Fruit fly (Drosophila melanogaster) whole organism, embryonic: ENCODE results near the gene CG13482.

Experiments
- Blimp-1 ChIP-seq: fragments of 200-800 bp; sonication (Bioruptor generic); optimal IDR thresholded peaks from 3 replicates; lab custom pipeline; 2018; ENCODE audit warnings: missing biosample characterization, missing genetic modification characterization, mild to moderate bottlenecking, moderate library complexity, missing genetic modification reagents
- CG11504 ChIP-seq: fragments of 200-800 bp; sonication (Bioruptor generic); optimal IDR thresholded peaks from 3 replicates; lab custom pipeline; 2019; ENCODE audit warnings: missing biosample characterization, mild to moderate bottlenecking, missing genetic modification characterization, moderate library complexity
- CG12299 ChIP-seq: fragments of 200-800 bp; sonication (Bioruptor generic); optimal IDR thresholded peaks from 2 replicates; lab custom pipeline; 2018; ENCODE audit warnings: missing biosample characterization, mild to moderate bottlenecking, missing genetic modification characterization
- CG14860 ChIP-seq: fragments of 200-800 bp; sonication (Bioruptor generic); IDR thresholded peaks from 3 replicates; pipeline ENCODE4 v1.3.6; 2022; ENCODE audit warnings: missing biosample characterization, missing genetic modification characterization; ENCODE audit not compliant: partially characterized antibody
- CG17328 ChIP-seq: fragments of 200-800 bp; sonication (Bioruptor generic); IDR thresholded peaks from 2 replicates; pipeline ENCODE4 v1.3.6; 2022; ENCODE audit warnings: missing biosample characterization, missing genetic modification characterization
- CG1792 ChIP-seq: fragments of 200-800 bp; sonication (Bioruptor generic); optimal IDR thresholded peaks from 2 replicates; lab custom pipeline; 2016; ENCODE audit warnings: missing biosample characterization, missing genetic modification characterization
- CG18262 ChIP-seq: fragments of 200-800 bp; optimal IDR thresholded peaks from 3 replicates; lab custom pipeline; 2019; ENCODE audit warnings: missing biosample characterization, mild to moderate bottlenecking, missing genetic modification characterization, moderate library complexity
- CG18764 ChIP-seq: fragments of 200-800 bp; sonication (Bioruptor generic); optimal IDR thresholded peaks from 3 replicates; lab custom pipeline; 2016; ENCODE audit warnings: missing biosample characterization, missing genetic modification characterization
- CG33557 ChIP-seq: fragments of 200-800 bp; sonication (Bioruptor generic); optimal IDR thresholded peaks from 2 replicates; lab custom pipeline; 2019; ENCODE audit warnings: missing biosample characterization, mild to moderate bottlenecking, missing genetic modification characterization, moderate library complexity
- CG3726 ChIP-seq: fragments of 200-800 bp; sonication (Bioruptor generic); IDR thresholded peaks from 3 replicates; pipeline ENCODE4, ENCODE4 v1.3.6; 2022; ENCODE audit warnings: missing biosample characterization, missing genetic modification characterization
- CG4328 ChIP-seq: fragments of 200-800 bp; sonication (Bioruptor generic); optimal IDR thresholded peaks from 3 replicates; lab custom pipeline; 2017; ENCODE audit warnings: missing biosample characterization, missing genetic modification reagents, missing genetic modification characterization
- CG6175 ChIP-seq: fragments of 200-800 bp; sonication (Bioruptor generic); IDR thresholded peaks from 3 replicates; pipeline ENCODE4 v1.3.6; 2022; ENCODE audit warnings: missing biosample characterization, missing genetic modification characterization
- CG6683 ChIP-seq: fragments of 200-800 bp; sonication (Bioruptor generic); optimal IDR thresholded peaks from 2 replicates; lab custom pipeline; 2017; ENCODE audit warnings: missing biosample characterization, mild to moderate bottlenecking, missing genetic modification characterization, missing genetic modification reagents
- CG7745 ChIP-seq: fragments of 200-800 bp; sonication (Bioruptor generic); optimal IDR thresholded peaks from 2 replicates; lab custom pipeline; 2018; ENCODE audit warnings: missing biosample characterization, mild to moderate bottlenecking, missing genetic modification characterization, moderate library complexity
- CG7786 ChIP-seq: fragments of 200-800 bp; sonication (Bioruptor generic); optimal IDR thresholded peaks from 2 replicates; lab custom pipeline; 2016; ENCODE audit warnings: missing biosample characterization, missing genetic modification characterization
- CG8478 ChIP-seq: fragments of >200 bp; optimal IDR thresholded peaks from 2 replicates; lab custom pipeline; 2018
- CG9437 ChIP-seq: fragments of 200-800 bp; sonication (Bioruptor generic); optimal IDR thresholded peaks from 2 replicates; lab custom pipeline; 2018; ENCODE audit warnings: missing biosample characterization, mild to moderate bottlenecking, missing genetic modification characterization
- CTCF ChIP-seq: fragments of 200-800 bp; sonication (Bioruptor generic); optimal IDR thresholded peaks from 2 replicates; lab custom pipeline; 2017; ENCODE audit warnings: missing biosample characterization, mild to moderate bottlenecking, missing genetic modification characterization, moderate library complexity
- CrebB ChIP-seq: fragments of 200-800 bp; sonication (Bioruptor generic); optimal IDR thresholded peaks from 3 replicates; lab custom pipeline; 2018; ENCODE audit warnings: missing biosample characterization, mild to moderate bottlenecking, missing genetic modification characterization
- Dfd ChIP-seq, 2 experiments: fragments of >200 bp; optimal IDR thresholded peaks; 2 replicates each; lab custom pipeline; 2017; ENCODE audit warnings: missing biosample characterization in 2 of 2, missing genetic modification characterization in 2 of 2
- Dip3 ChIP-seq: fragments of 200-800 bp; sonication (Bioruptor generic); optimal IDR thresholded peaks from 3 replicates; lab custom pipeline; 2016; ENCODE audit warnings: missing biosample characterization, missing genetic modification characterization
- ERR ChIP-seq: fragments of 200-800 bp; sonication (Bioruptor generic); optimal IDR thresholded peaks from 2 replicates; lab custom pipeline; 2016; ENCODE audit warnings: missing biosample characterization, missing genetic modification characterization
- Ets97D ChIP-seq: fragments of 200-800 bp; sonication (Bioruptor generic); optimal IDR thresholded peaks from 3 replicates; lab custom pipeline; 2016; ENCODE audit warnings: missing biosample characterization, missing genetic modification characterization
- Gsc ChIP-seq: fragments of 200-800 bp; sonication (Bioruptor generic); IDR thresholded peaks from 2 replicates; pipeline ENCODE4 v1.3.6; 2022; ENCODE audit warnings: missing biosample characterization, missing genetic modification characterization
- MTF-1 ChIP-seq: fragments of 200-800 bp; sonication (Bioruptor generic); optimal IDR thresholded peaks from 2 replicates; lab custom pipeline; 2018; ENCODE audit warnings: missing biosample characterization, mild to moderate bottlenecking, missing genetic modification characterization, borderline replicate concordance
- Max ChIP-seq: fragments of 200-800 bp; sonication (Bioruptor generic); optimal IDR thresholded peaks from 2 replicates; lab custom pipeline; 2016; ENCODE audit warnings: missing biosample characterization, mild to moderate bottlenecking, missing genetic modification characterization
- NC2α ChIP-seq: fragments of 200-800 bp; sonication (Bioruptor generic); optimal IDR thresholded peaks from 2 replicates; lab custom pipeline; 2016; ENCODE audit warnings: missing biosample characterization, missing genetic modification characterization
- NC2β ChIP-seq: fragments of 200-800 bp; sonication (Bioruptor generic); optimal IDR thresholded peaks from 2 replicates; lab custom pipeline; 2016; ENCODE audit warnings: missing biosample characterization, missing genetic modification characterization
- Ptx1 ChIP-seq: fragments of 200-800 bp; sonication (Bioruptor generic); IDR thresholded peaks from 2 replicates; pipeline ENCODE4 v1.3.6; 2022; ENCODE audit warnings: missing biosample characterization, missing genetic modification characterization
- Rx ChIP-seq: fragments of 200-800 bp; sonication (Bioruptor generic); IDR thresholded peaks from 2 replicates; pipeline ENCODE4 v1.3.6; 2022; ENCODE audit warnings: missing biosample characterization, missing genetic modification characterization
- Sox100B ChIP-seq: fragments of 200-800 bp; sonication (Bioruptor generic); optimal IDR thresholded peaks from 3 replicates; lab custom pipeline; 2018; ENCODE audit warnings: missing biosample characterization, mild to moderate bottlenecking, missing genetic modification characterization
- Sry-δ ChIP-seq: fragments of 200-800 bp; sonication (Bioruptor generic); optimal IDR thresholded peaks from 2 replicates; lab custom pipeline; 2016; ENCODE audit warnings: missing biosample characterization, missing genetic modification characterization
- ase ChIP-seq: fragments of 200-800 bp; sonication (Bioruptor generic); IDR thresholded peaks from 3 replicates; pipeline ENCODE4 v1.3.6; 2022; ENCODE audit warnings: missing biosample characterization, missing genetic modification characterization
- bbx ChIP-seq: fragments of 200-800 bp; sonication (Bioruptor generic); IDR thresholded peaks from 2 replicates; pipeline ENCODE4 v1.3.6; 2022; ENCODE audit warnings: missing biosample characterization, missing genetic modification characterization; ENCODE audit not compliant: partially characterized antibody
- cad ChIP-seq: fragments of >200 bp; optimal IDR thresholded peaks from 2 replicates; lab custom pipeline; 2017; ENCODE audit warnings: missing biosample characterization, missing genetic modification characterization
- chif ChIP-seq, 2 experiments: fragments of 200-800 bp; sonication (Bioruptor generic); optimal IDR thresholded peaks; 3 replicates each; lab custom pipeline; 2016; ENCODE audit warnings: missing biosample characterization in 2 of 2, missing genetic modification characterization in 2 of 2
- chinmo ChIP-seq: fragments of 200-800 bp; sonication (Bioruptor generic); IDR thresholded peaks from 4 replicates; pipeline ENCODE4 v1.3.6; 2022; ENCODE audit warnings: missing biosample characterization, missing genetic modification characterization; ENCODE audit not compliant: partially characterized antibody
- dimm ChIP-seq: fragments of 200-800 bp; sonication (Bioruptor generic); IDR thresholded peaks from 2 replicates; pipeline ENCODE4 v1.3.6; 2022; ENCODE audit warnings: missing biosample characterization, missing genetic modification characterization
- dm ChIP-seq: fragments of 200-800 bp; sonication (Bioruptor generic); optimal IDR thresholded peaks from 3 replicates; lab custom pipeline; 2016; ENCODE audit warnings: missing biosample characterization, missing genetic modification characterization
- dpn ChIP-seq, 2 experiments: fragments of 200-800 bp; sonication (Bioruptor generic); optimal IDR thresholded peaks; 3 replicates each; lab custom pipeline; 2016; ENCODE audit warnings: missing biosample characterization in 2 of 2, missing genetic modification characterization in 2 of 2
- eve ChIP-seq, 2 experiments: fragments of >200 bp; optimal IDR thresholded peaks; 2 replicates each; lab custom pipeline; 2017; ENCODE audit warnings: missing biosample characterization in 2 of 2, missing genetic modification characterization in 2 of 2
- exex ChIP-seq: fragments of 200-800 bp; sonication (Bioruptor generic); optimal IDR thresholded peaks from 4 replicates; lab custom pipeline; 2018; ENCODE audit warnings: missing biosample characterization, mild to moderate bottlenecking, missing genetic modification characterization, moderate library complexity
- nmo ChIP-seq: fragments of 200-800 bp; sonication (Bioruptor generic); optimal IDR thresholded peaks from 2 replicates; lab custom pipeline; 2018; ENCODE audit warnings: missing biosample characterization, mild to moderate bottlenecking, missing genetic modification characterization, moderate library complexity
- nom ChIP-seq: fragments of 200-800 bp; sonication (Bioruptor generic); optimal IDR thresholded peaks from 2 replicates; lab custom pipeline; 2017; ENCODE audit warnings: missing biosample characterization, missing genetic modification characterization, mild to moderate bottlenecking, moderate library complexity, missing genetic modification reagents
- oc ChIP-seq: fragments of 200-800 bp; sonication (Bioruptor generic); optimal IDR thresholded peaks from 2 replicates; lab custom pipeline; 2018; ENCODE audit warnings: missing biosample characterization, mild to moderate bottlenecking, missing genetic modification characterization, moderate library complexity
- pros ChIP-seq: fragments of 200-800 bp; sonication (Bioruptor generic); optimal IDR thresholded peaks from 3 replicates; lab custom pipeline; 2019; ENCODE audit warnings: missing biosample characterization, mild to moderate bottlenecking, missing genetic modification characterization, moderate library complexity
- row ChIP-seq: fragments of 200-800 bp; sonication (Bioruptor generic); IDR thresholded peaks from 3 replicates; pipeline ENCODE4 v1.3.6; 2022; ENCODE audit warnings: missing biosample characterization, missing genetic modification characterization
- sens ChIP-seq: fragments of 200-800 bp; sonication (Bioruptor generic); peaks from one replicate; lab custom pipeline; 2016; ENCODE audit warnings: missing biosample characterization, missing genetic modification characterization
- sna ChIP-seq: fragments of 200-800 bp; sonication (Bioruptor generic); IDR thresholded peaks from 2 replicates; pipeline ENCODE4 v1.3.6; 2022; ENCODE audit warnings: missing biosample characterization, missing genetic modification characterization; ENCODE audit not compliant: partially characterized antibody
- stc ChIP-seq: fragments of 200-800 bp; sonication (Bioruptor generic); IDR thresholded peaks from 2 replicates; pipeline ENCODE4 v1.3.6; 2022; ENCODE audit warnings: missing biosample characterization, missing genetic modification characterization
- unc-4 ChIP-seq: fragments of 200-800 bp; sonication (Bioruptor generic); IDR thresholded peaks from 2 replicates; pipeline ENCODE4 v1.3.6; 2022; ENCODE audit warnings: missing biosample characterization, missing genetic modification characterization; ENCODE audit not compliant: partially characterized antibody
- zf30C ChIP-seq: fragments of 200-800 bp; sonication (Bioruptor generic); optimal IDR thresholded peaks from 3 replicates; lab custom pipeline; 2018; ENCODE audit warnings: missing biosample characterization, mild to moderate bottlenecking, missing genetic modification characterization

The CG13482 gene

DNA sequence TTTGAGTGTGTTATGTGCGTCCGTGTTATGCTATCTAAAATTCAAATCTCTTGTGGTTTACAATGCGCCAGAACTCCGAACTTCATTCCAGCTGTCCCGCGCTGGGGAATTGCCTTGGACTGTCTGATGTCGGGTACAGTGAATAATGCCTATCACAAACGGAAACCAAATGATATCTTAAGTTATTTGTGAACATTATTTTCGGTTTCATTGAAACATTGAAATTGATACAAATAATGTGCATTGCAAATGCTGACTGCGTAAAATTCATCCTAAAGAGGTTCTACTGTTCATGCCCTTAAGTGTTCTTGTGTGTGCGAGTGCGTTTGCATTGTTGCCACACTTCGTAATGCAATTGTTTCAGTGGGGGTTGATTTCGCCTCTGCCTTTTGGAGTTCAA, 25.3 kb upstream of the CG13482 start (continued):
- no peak for TF ChIP-seq Dfd (GFP tag; optimal IDR thresholded peaks at IDR 0.05; lab: Kevin White, UChicago)
- TF ChIP-seq Gsc: peak; percentile 94
- TF ChIP-seq CG14860 (GFP tag; lab: Robert Waterston, UW): no peak
- peak; percentile 96 for TF ChIP-seq oc (tag; lab: Kevin White, UChicago)
- TF ChIP-seq CTCF: peak; percentile 58
- peak; percentile 93 for TF ChIP-seq CG18764 (GFP tag; lab: Kevin White, UChicago)
- peak; percentile 93 for TF ChIP-seq ase
- TF ChIP-seq nmo (GFP tag; lab: Kevin White, UChicago): peak; percentile 95
- no peak for TF ChIP-seq bbx (GFP tag; lab: Robert Waterston, UW)
- peak; percentile 79 for TF ChIP-seq Ets97D (GFP tag; lab: Kevin White, UChicago)
- TF ChIP-seq NC2α (GFP tag; lab: Kevin White, UChicago): peak; percentile 93
- peak; percentile 81 to 97 for TF ChIP-seq eve (GFP tag; optimal IDR thresholded peaks at IDR 0.05; lab: Kevin White, UChicago)
- TF ChIP-seq row: peak; percentile 97
- TF ChIP-seq unc-4 (GFP tag; lab: Robert Waterston, UW): no peak
- TF ChIP-seq CrebB (tag; lab: Kevin White, UChicago): peak; percentile 93
- TF ChIP-seq CG18262: peak; percentile 98
- peak; percentile 91 for TF ChIP-seq CG1792 (GFP tag; lab: Kevin White, UChicago)
- peak; percentile 65 for TF ChIP-seq Sry-δ (GFP tag; lab: Kevin White, UChicago)
- TF ChIP-seq pros (GFP tag; lab: Kevin White, UChicago): peak; percentile 97
- peak; percentile 77 for TF ChIP-seq CG4328 (GFP tag; lab: Kevin White, UChicago)
- no peak for TF ChIP-seq cad
- peak; percentile 96 to 98 for TF ChIP-seq chif (GFP tag; optimal IDR thresholded peaks at IDR 0.05; lab: Kevin White, UChicago)
- TF ChIP-seq Blimp-1: peak; percentile 95
- TF ChIP-seq Max: peak; percentile 94
- TF ChIP-seq MTF-1 (GFP tag; lab: Kevin White, UChicago): peak; percentile 94
- peak; percentile 98 for TF ChIP-seq CG17328 (GFP tag; lab: Robert Waterston, UW)
- TF ChIP-seq CG12299: peak; percentile 89
- peak; percentile 90 for TF ChIP-seq CG11504
- peak; percentile 90 for TF ChIP-seq Rx (GFP tag; lab: Robert Waterston, UW)
- TF ChIP-seq Sox100B: peak; percentile 89
- peak; percentile 77 for TF ChIP-seq CG6175
- peak; percentile 90 to 96 for TF ChIP-seq dpn (GFP tag; optimal IDR thresholded peaks at IDR 0.05; lab: Kevin White, UChicago)
- peak; percentile 90 for TF ChIP-seq CG7745 (tag; lab: Kevin White, UChicago)
- TF ChIP-seq CG3726 (GFP tag; lab: Robert Waterston, UW): peak; percentile 91
- TF ChIP-seq sna (GFP tag; lab: Robert Waterston, UW): no peak
- peak; percentile 98 for TF ChIP-seq NC2β
- TF ChIP-seq nom (GFP tag; lab: Kevin White, UChicago): peak; percentile 81
- peak; percentile 58 for TF ChIP-seq Dip3
- no peak for TF ChIP-seq chinmo (GFP tag; lab: Robert Waterston, UW)
- peak; percentile 93 for TF ChIP-seq CG7786 (GFP tag; lab: Kevin White, UChicago)
- TF ChIP-seq stc (GFP tag; lab: Robert Waterston, UW): peak; percentile 89
- TF ChIP-seq Ptx1 (GFP tag; lab: Robert Waterston, UW): peak; percentile 93
- peak; percentile 36 for TF ChIP-seq exex (tag; lab: Kevin White, UChicago)
- peak; percentile 100 for TF ChIP-seq sens (GFP tag; lab: Kevin White, UChicago)
- TF ChIP-seq ERR: peak; percentile 94
- no peak for TF ChIP-seq CG8478
- peak; percentile 86 for TF ChIP-seq dm (GFP tag; lab: Kevin White, UChicago)
- TF ChIP-seq dimm (GFP tag; lab: Robert Waterston, UW): peak; percentile 89
- TF ChIP-seq CG9437 (GFP tag; lab: Kevin White, UChicago): peak; percentile 79
- no peak for TF ChIP-seq zf30C
- TF ChIP-seq CG6683 (GFP tag; lab: Kevin White, UChicago): peak; percentile 75
- TF ChIP-seq CG33557: peak; percentile 99
